Worm (Caenorhabditis elegans): ENCODE results near the gene C30F2.4.
"Not testable (repeated sequence)": the region's sequence is repeated elsewhere in the genome, so short reads cannot be mapped to it uniquely, and the experiment has no call there.

The C30F2.4 gene

DNA sequence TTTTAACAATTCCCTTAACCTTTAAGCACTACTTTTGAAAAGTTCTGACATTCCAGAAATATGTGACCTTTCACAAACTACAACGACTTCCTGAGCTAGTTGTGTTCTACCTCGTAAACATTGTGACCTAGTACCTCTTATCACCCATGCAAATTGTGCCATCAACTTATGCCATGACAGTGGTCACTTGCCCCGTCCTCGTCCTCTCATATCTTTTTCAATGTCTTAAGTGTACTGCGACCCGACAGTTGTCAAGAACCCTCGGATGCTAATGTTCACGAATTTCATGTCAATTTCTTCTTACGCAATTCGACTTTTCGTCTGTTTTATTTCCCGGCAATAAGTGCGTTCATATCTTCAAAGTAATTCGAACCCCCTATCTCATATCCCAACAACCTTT lies 11.5 kb upstream of the C30F2.4 start:
- TF ChIP-seq sem-2 (GFP tag; optimal IDR thresholded peaks at IDR 0.05) (no peak), hlh-1 (tag; optimal IDR thresholded peaks at IDR 0.05) (peak; percentile 83)

DNA sequence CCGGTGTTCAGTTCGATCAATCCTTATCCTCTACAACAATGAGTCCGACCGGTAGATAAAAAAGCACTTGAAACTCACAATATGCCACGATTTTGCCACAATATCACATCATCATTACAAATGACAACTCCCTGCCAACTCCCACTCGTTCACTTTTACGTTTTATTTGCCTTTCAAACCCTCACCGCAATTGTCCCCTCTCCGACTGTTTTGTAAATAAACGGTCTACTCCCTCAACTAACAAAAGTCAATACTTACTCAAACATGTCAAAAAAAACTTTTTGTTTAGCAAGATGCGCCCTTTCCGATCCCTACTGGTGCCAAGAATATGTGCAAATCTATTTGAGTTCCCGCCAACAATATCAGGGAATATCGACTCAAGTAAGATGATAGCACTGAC lies 8.7 kb upstream of the C30F2.4 start, which contains the start of gene C30F2.2:
Gene C30F2.2, minus strand, starts transcription at position 122 of the 400 bp plus-strand sequence.
- no peak for TF ChIP-seq nhr-28 (tag; optimal IDR thresholded peaks at IDR 0.05)
- peak; percentile 76 for TF ChIP-seq pha-4 (tag; optimal IDR thresholded peaks at IDR 0.05)

DNA sequence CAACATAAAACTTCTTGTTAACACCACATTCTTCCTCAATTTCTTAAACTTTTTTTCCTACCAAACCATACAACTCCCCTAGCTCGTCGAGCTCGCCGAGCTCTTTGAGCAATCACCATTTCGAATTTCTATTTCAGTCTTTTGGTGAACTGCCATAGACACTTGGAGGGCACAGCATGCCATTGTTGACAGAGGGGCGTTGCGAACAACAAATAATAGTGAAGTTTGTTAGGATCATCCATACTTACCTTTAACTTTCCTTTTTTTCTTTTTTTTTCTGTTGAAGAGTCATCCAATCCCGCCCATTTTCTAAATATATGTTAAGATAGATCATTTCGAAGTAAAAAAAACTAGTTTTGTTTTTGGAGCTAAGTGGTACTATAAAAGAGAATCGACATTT lies 5.7 kb upstream of the C30F2.4 start, which contains the start of gene idpp-14:
Gene idpp-14, plus strand, starts transcription at position 324 of the 400 bp plus-strand sequence.
- TF ChIP-seq elt-3 (tag; optimal IDR thresholded peaks at IDR 0.05) (no peak), nhr-12 (tag; optimal IDR thresholded peaks at IDR 0.05) (no peak), lin-13 (tag; optimal IDR thresholded peaks at IDR 0.05) (no peak), zip-8 (tag; optimal IDR thresholded peaks at IDR 0.05) (no peak), blmp-1 (tag; optimal IDR thresholded peaks at IDR 0.05) (no peak), nhr-2 (tag; optimal IDR thresholded peaks at IDR 0.05) (no peak), M03D4.4 (tag; optimal IDR thresholded peaks at IDR 0.05) (no peak), nhr-76 (tag; optimal IDR thresholded peaks at IDR 0.05) (no peak)

DNA sequence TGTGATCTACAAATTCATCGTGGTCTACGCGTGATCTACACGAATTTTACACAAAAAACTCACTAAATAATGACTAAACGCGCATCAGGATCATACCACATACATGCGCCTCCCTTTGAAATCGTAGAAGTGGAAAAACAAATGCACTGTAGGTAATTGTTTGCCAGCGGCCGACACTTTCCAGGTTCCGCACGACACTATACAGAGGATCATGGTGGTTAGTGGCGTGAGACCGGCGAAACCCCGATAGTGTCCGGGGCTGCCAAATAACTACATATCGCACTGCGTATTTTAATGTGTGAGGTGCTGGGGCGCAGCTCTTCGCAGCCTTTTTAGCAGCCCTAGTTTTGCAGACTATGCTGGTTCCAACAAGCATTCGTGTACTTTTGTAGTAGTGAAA lies 2.3 kb upstream of the C30F2.4 start:
- TF ChIP-seq ceh-39 (tag; optimal IDR thresholded peaks at IDR 0.05) (no peak), elt-1 (tag; optimal IDR thresholded peaks at IDR 0.05; ENCODE audit: borderline replicate concordance, insufficient read depth) (no peak), nhr-2 (tag; optimal IDR thresholded peaks at IDR 0.05) (no peak), elt-3 (tag; optimal IDR thresholded peaks at IDR 0.05) (no peak), sptf-1 (tag; optimal IDR thresholded peaks at IDR 0.05) (no peak), bed-3 (GFP tag; optimal IDR thresholded peaks at IDR 0.05) (no peak), ceh-43 (GFP tag; optimal IDR thresholded peaks at IDR 0.05) (no peak), nhr-28 (tag; optimal IDR thresholded peaks at IDR 0.05) (no peak), blmp-1 (tag; optimal IDR thresholded peaks at IDR 0.05) (no peak), lin-13 (tag; optimal IDR thresholded peaks at IDR 0.05) (no peak), mep-1 (tag; optimal IDR thresholded peaks at IDR 0.05) (no peak), unc-39 (tag; optimal IDR thresholded peaks at IDR 0.05) (no peak), M03D4.4 (tag; optimal IDR thresholded peaks at IDR 0.05) (no peak), nhr-76 (tag; optimal IDR thresholded peaks at IDR 0.05) (no peak), drap-1 (GFP tag; optimal IDR thresholded peaks at IDR 0.05) (no peak), lin-32 (GFP tag; optimal IDR thresholded peaks at IDR 0.05) (no peak), zip-8 (tag; optimal IDR thresholded peaks at IDR 0.05) (no peak), ztf-11 (tag; optimal IDR thresholded peaks at IDR 0.05) (no peak), tbx-8 (GFP tag; optimal IDR thresholded peaks at IDR 0.05) (no peak)

DNA sequence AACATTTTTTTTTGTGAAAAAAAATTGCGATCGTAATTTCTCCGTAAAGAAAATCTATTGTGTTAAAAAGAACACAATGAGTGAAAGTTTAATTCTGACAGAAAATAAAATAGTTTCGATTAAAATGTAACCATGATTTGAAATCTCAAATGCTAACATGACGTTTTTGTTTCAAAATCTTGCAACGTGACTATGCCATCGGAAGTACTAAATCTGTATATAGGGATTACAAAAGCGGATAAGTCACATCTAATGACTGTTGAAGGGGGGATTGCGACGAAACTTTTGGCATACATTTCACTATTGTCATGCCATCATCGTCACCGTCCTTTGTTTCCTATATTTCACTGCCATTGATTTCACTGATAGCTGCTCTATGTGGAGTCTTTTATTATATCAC lies 3.8 kb downstream of the C30F2.4 start, which contains the start of gene col-187:
Gene col-187, plus strand, starts transcription at position 301 of the 400 bp plus-strand sequence.
- no peak for TF ChIP-seq unc-62 (GFP tag; optimal IDR thresholded peaks at IDR 0.05)
- TF ChIP-seq flh-1 (GFP tag; optimal IDR thresholded peaks at IDR 0.05): no peak
- no peak for TF ChIP-seq nhr-28 (tag; optimal IDR thresholded peaks at IDR 0.05)
- no peak for TF ChIP-seq ham-2 (GFP tag; optimal IDR thresholded peaks at IDR 0.05)
- TF ChIP-seq lin-13 (tag; optimal IDR thresholded peaks at IDR 0.05): no peak
- no peak for TF ChIP-seq sptf-1 (tag; optimal IDR thresholded peaks at IDR 0.05)
- TF ChIP-seq elt-3 (tag; optimal IDR thresholded peaks at IDR 0.05): no peak
- TF ChIP-seq snpc-4 (tag; optimal IDR thresholded peaks at IDR 0.05): no peak
- no peak for TF ChIP-seq blmp-1 (tag; optimal IDR thresholded peaks at IDR 0.05)

DNA sequence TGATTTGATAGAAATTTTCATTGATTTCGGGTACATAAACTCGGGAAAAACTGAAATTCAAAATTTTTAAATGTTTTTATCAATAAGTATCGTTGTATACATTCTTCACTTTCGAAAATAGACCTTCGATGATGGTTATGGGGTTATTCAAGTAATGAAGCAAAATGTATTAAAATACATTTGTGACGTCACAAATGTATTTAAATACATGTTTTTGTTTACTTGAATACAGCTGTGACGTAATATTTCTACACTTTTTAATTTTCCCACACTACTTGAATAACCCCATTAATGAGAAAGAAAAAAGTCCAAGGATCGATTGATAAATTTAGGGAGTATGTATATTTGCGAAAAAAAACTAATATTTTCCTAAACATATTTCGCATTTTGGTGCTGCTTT lies 8.4 kb downstream of the C30F2.4 start:
- TF ChIP-seq elt-3 (tag; optimal IDR thresholded peaks at IDR 0.05) (no peak), zip-8 (tag; optimal IDR thresholded peaks at IDR 0.05) (peak; percentile 95)

DNA sequence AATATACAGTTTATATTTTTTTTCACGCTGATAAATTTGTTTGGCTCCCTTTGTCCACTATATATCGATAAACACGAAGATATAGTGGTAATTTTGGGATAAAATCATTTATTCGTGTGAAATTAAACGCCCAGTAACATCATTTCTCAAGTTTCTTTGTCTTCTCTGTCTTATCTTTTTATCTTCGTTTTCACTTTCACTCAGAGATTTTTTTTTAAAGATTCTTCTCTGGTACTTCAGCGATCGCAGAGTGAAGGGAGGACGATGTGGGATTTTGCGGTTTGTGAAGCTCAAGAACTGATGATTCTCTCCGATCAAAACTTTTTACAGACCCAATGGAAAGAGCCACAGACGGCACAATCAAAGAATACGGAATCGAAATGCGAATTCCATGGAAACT lies 14.0 kb downstream of the C30F2.4 start, which contains the start of gene T27A8.3:
Gene T27A8.3, plus strand, starts transcription at position 301 of the 400 bp plus-strand sequence.
- TF ChIP-seq tbx-8 (GFP tag; optimal IDR thresholded peaks at IDR 0.05); elt-3 (tag; optimal IDR thresholded peaks at IDR 0.05); nhr-76 (tag; optimal IDR thresholded peaks at IDR 0.05): not testable (repeated sequence)

Data from whole organism, mixed stage, embryonic.